Fruit fly (Drosophila melanogaster) whole organism, embryonic: ENCODE data around the gene PAN3.
A peak's percentile ranks its signal among the peaks of the same experiment; 100 is the strongest.

Source experiments
- Blimp-1 ChIP-seq: fragments of 200-800 bp; sonication (Bioruptor generic); optimal IDR thresholded peaks from 3 replicates; lab custom pipeline; 2018; ENCODE audit warnings: missing biosample characterization, missing genetic modification characterization, mild to moderate bottlenecking, moderate library complexity, missing genetic modification reagents
- CG10274 ChIP-seq: fragments of 200-800 bp; sonication (Bioruptor generic); optimal IDR thresholded peaks from 3 replicates; lab custom pipeline; 2017; ENCODE audit warnings: missing biosample characterization, mild to moderate bottlenecking, missing genetic modification characterization
- CG10543 ChIP-seq: fragments of 200-800 bp; sonication (Bioruptor generic); optimal IDR thresholded peaks from 3 replicates; lab custom pipeline; 2017; ENCODE audit warnings: missing biosample characterization, mild to moderate bottlenecking, missing genetic modification characterization, moderate library complexity
- CG11398 ChIP-seq: fragments of 200-800 bp; sonication (Bioruptor generic); optimal IDR thresholded peaks from 2 replicates; lab custom pipeline; 2016; ENCODE audit warnings: missing biosample characterization, missing genetic modification characterization
- CG11504 ChIP-seq: fragments of 200-800 bp; sonication (Bioruptor generic); optimal IDR thresholded peaks from 3 replicates; lab custom pipeline; 2019; ENCODE audit warnings: missing biosample characterization, mild to moderate bottlenecking, missing genetic modification characterization, moderate library complexity
- CG12071 ChIP-seq: fragments of 200-800 bp; sonication (Bioruptor generic); optimal IDR thresholded peaks from 3 replicates; lab custom pipeline; 2018; ENCODE audit warnings: missing biosample characterization, mild to moderate bottlenecking, missing genetic modification characterization
- CG1233 ChIP-seq: fragments of 200-800 bp; sonication (Bioruptor generic); optimal IDR thresholded peaks from 4 replicates; lab custom pipeline; 2018; ENCODE audit warnings: missing biosample characterization, mild to moderate bottlenecking, missing genetic modification characterization
- CG14710 ChIP-seq: fragments of 200-800 bp; sonication (Bioruptor generic); optimal IDR thresholded peaks from 3 replicates; lab custom pipeline; 2019; ENCODE audit warnings: missing biosample characterization, mild to moderate bottlenecking, missing genetic modification characterization, moderate library complexity
- CG1529 ChIP-seq: fragments of 200-800 bp; sonication (Bioruptor generic); optimal IDR thresholded peaks from 3 replicates; lab custom pipeline; 2018; ENCODE audit warnings: missing biosample characterization, missing genetic modification characterization
- CG15601 ChIP-seq: fragments of 200-800 bp; sonication (Bioruptor generic); optimal IDR thresholded peaks from 3 replicates; lab custom pipeline; 2019; ENCODE audit warnings: missing biosample characterization, mild to moderate bottlenecking, missing genetic modification characterization, moderate library complexity
- CG1603 ChIP-seq: fragments of 200-800 bp; sonication (Bioruptor generic); optimal IDR thresholded peaks from 2 replicates; lab custom pipeline; 2019; ENCODE audit warnings: missing biosample characterization, mild to moderate bottlenecking, missing genetic modification characterization, moderate library complexity
- CG17361 ChIP-seq: fragments of 200-800 bp; sonication (Bioruptor generic); IDR thresholded peaks from 3 replicates; pipeline ENCODE4 v1.3.6; 2022; ENCODE audit warnings: missing biosample characterization, missing genetic modification characterization
- CG17829 ChIP-seq: fragments of 200-800 bp; optimal IDR thresholded peaks from 2 replicates; lab custom pipeline; 2019; ENCODE audit warnings: missing biosample characterization, mild to moderate bottlenecking, missing genetic modification characterization, moderate library complexity
- CG18262 ChIP-seq: fragments of 200-800 bp; optimal IDR thresholded peaks from 3 replicates; lab custom pipeline; 2019; ENCODE audit warnings: missing biosample characterization, mild to moderate bottlenecking, missing genetic modification characterization, moderate library complexity
- CG2199 ChIP-seq: fragments of 200-800 bp; sonication (Bioruptor generic); IDR thresholded peaks from 3 replicates; pipeline ENCODE4 v1.3.6; 2022; ENCODE audit warnings: missing biosample characterization, missing genetic modification characterization
- CG2678 ChIP-seq: fragments of 200-800 bp; sonication (Bioruptor generic); optimal IDR thresholded peaks from 3 replicates; lab custom pipeline; 2019; ENCODE audit warnings: missing biosample characterization, mild to moderate bottlenecking, missing genetic modification characterization, moderate library complexity
- CG43689 ChIP-seq: fragments of 200-800 bp; sonication (Bioruptor generic); IDR thresholded peaks from 2 replicates; pipeline ENCODE4 v1.3.6; 2022; ENCODE audit warnings: missing biosample characterization, missing genetic modification characterization
- CG4707 ChIP-seq: fragments of 200-800 bp; sonication (Bioruptor generic); optimal IDR thresholded peaks from 2 replicates; lab custom pipeline; 2018; ENCODE audit warnings: missing biosample characterization, mild to moderate bottlenecking, missing genetic modification characterization, moderate library complexity
- CG7556 ChIP-seq: fragments of 200-800 bp; sonication (Bioruptor generic); optimal IDR thresholded peaks from 2 replicates; lab custom pipeline; 2017; ENCODE audit warnings: missing biosample characterization, mild to moderate bottlenecking, missing genetic modification characterization
- CG9437 ChIP-seq: fragments of 200-800 bp; sonication (Bioruptor generic); optimal IDR thresholded peaks from 2 replicates; lab custom pipeline; 2018; ENCODE audit warnings: missing biosample characterization, mild to moderate bottlenecking, missing genetic modification characterization
- CG9727 ChIP-seq: fragments of 200-800 bp; sonication (Bioruptor generic); optimal IDR thresholded peaks from 3 replicates; lab custom pipeline; 2017; ENCODE audit warnings: missing biosample characterization, mild to moderate bottlenecking, missing genetic modification characterization
- CG9932 ChIP-seq: fragments of 200-800 bp; sonication (Bioruptor generic); IDR thresholded peaks from 2 replicates; pipeline ENCODE4 v1.3.6; 2022; ENCODE audit warnings: missing biosample characterization, missing genetic modification characterization
- CoRest ChIP-seq: fragments of 200-800 bp; sonication (Bioruptor generic); optimal IDR thresholded peaks from 3 replicates; lab custom pipeline; 2018; ENCODE audit warnings: missing biosample characterization, mild to moderate bottlenecking, missing genetic modification characterization, moderate library complexity
- Deaf1 ChIP-seq: fragments of 200-800 bp; optimal IDR thresholded peaks from 3 replicates; lab custom pipeline; 2019; ENCODE audit warnings: missing biosample characterization, mild to moderate bottlenecking, missing genetic modification characterization, moderate library complexity
- H2.0 ChIP-seq: fragments of 200-800 bp; sonication (Bioruptor generic); IDR thresholded peaks from 2 replicates; pipeline ENCODE4 v1.3.6; 2022; ENCODE audit warnings: missing biosample characterization, missing genetic modification characterization
- Nf-YB ChIP-seq: fragments of 200-800 bp; sonication (Bioruptor generic); optimal IDR thresholded peaks from 3 replicates; lab custom pipeline; 2019; ENCODE audit warnings: missing biosample characterization, mild to moderate bottlenecking, missing genetic modification characterization, moderate library complexity
- Scr ChIP-seq: fragments of 200-800 bp; sonication (Bioruptor generic); IDR thresholded peaks from 2 replicates; pipeline ENCODE4 v1.3.6; 2022; ENCODE audit warnings: missing biosample characterization, missing genetic modification characterization; ENCODE audit not compliant: partially characterized antibody
- Sox100B ChIP-seq: fragments of 200-800 bp; sonication (Bioruptor generic); optimal IDR thresholded peaks from 3 replicates; lab custom pipeline; 2018; ENCODE audit warnings: missing biosample characterization, mild to moderate bottlenecking, missing genetic modification characterization
- TFAM ChIP-seq: fragments of 200-800 bp; sonication (Bioruptor generic); optimal IDR thresholded peaks from 2 replicates; lab custom pipeline; 2017; ENCODE audit warnings: missing biosample characterization, missing genetic modification characterization, inconsistent platforms
- ap ChIP-seq: fragments of 200-800 bp; sonication (Bioruptor generic); IDR thresholded peaks from 2 replicates; pipeline ENCODE4 v1.3.6; 2022; ENCODE audit warnings: missing biosample characterization, missing genetic modification characterization
- bab2 ChIP-seq: fragments of 200-800 bp; sonication (Bioruptor generic); optimal IDR thresholded peaks from 2 replicates; lab custom pipeline; 2016; ENCODE audit warnings: missing biosample characterization, missing genetic modification characterization
- chif ChIP-seq, 2 experiments: fragments of 200-800 bp; sonication (Bioruptor generic); optimal IDR thresholded peaks; 3 replicates each; lab custom pipeline; 2016; ENCODE audit warnings: missing biosample characterization in 2 of 2, missing genetic modification characterization in 2 of 2
- chn ChIP-seq: fragments of 200-800 bp; sonication (Bioruptor generic); optimal IDR thresholded peaks from 2 replicates; lab custom pipeline; 2016; ENCODE audit warnings: missing biosample characterization, missing genetic modification characterization
- crol ChIP-seq: fragments of 200-800 bp; sonication (Bioruptor generic); IDR thresholded peaks from 2 replicates; pipeline ENCODE4 v1.3.6; 2022; ENCODE audit warnings: missing biosample characterization, missing genetic modification characterization
- dpn ChIP-seq, 2 experiments: fragments of 200-800 bp; sonication (Bioruptor generic); optimal IDR thresholded peaks; 3 replicates each; lab custom pipeline; 2016; ENCODE audit warnings: missing biosample characterization in 2 of 2, missing genetic modification characterization in 2 of 2
- dysf ChIP-seq: fragments of 200-800 bp; sonication (Bioruptor generic); IDR thresholded peaks from 3 replicates; pipeline ENCODE4 v1.3.6; 2022; ENCODE audit warnings: missing biosample characterization, missing genetic modification characterization
- emc ChIP-seq: fragments of 200-800 bp; sonication (Bioruptor generic); optimal IDR thresholded peaks from 2 replicates; lab custom pipeline; 2016; ENCODE audit warnings: missing biosample characterization, missing genetic modification characterization
- ems ChIP-seq: fragments of 200-800 bp; sonication (Bioruptor generic); optimal IDR thresholded peaks from 3 replicates; lab custom pipeline; 2016; ENCODE audit warnings: missing biosample characterization, missing genetic modification characterization
- gcm ChIP-seq: fragments of 200-800 bp; sonication (Bioruptor generic); optimal IDR thresholded peaks from 2 replicates; lab custom pipeline; 2019; ENCODE audit warnings: missing biosample characterization, mild to moderate bottlenecking, missing genetic modification characterization, moderate library complexity
- grau ChIP-seq: fragments of 200-800 bp; optimal IDR thresholded peaks from 3 replicates; lab custom pipeline; 2019; ENCODE audit warnings: missing biosample characterization, mild to moderate bottlenecking, missing genetic modification characterization, moderate library complexity
- gsb-n ChIP-seq: fragments of 200-800 bp; sonication (Bioruptor generic); optimal IDR thresholded peaks from 3 replicates; lab custom pipeline; 2018; ENCODE audit warnings: missing biosample characterization, mild to moderate bottlenecking, missing genetic modification characterization
- kni ChIP-seq: fragments of 200-800 bp; sonication (Bioruptor generic); optimal IDR thresholded peaks from 3 replicates; lab custom pipeline; 2017; ENCODE audit warnings: mild to moderate bottlenecking, missing biosample characterization, missing genetic modification reagents, missing genetic modification characterization
- p53 ChIP-seq: fragments of 200-800 bp; sonication (Bioruptor generic); optimal IDR thresholded peaks from 2 replicates; lab custom pipeline; 2016; ENCODE audit warnings: missing biosample characterization, missing genetic modification characterization
- peb ChIP-seq: fragments of 200-800 bp; sonication (Bioruptor generic); IDR thresholded peaks from 2 replicates; pipeline ENCODE4 v1.3.6; 2022; ENCODE audit warnings: missing biosample characterization, missing genetic modification characterization
- pros ChIP-seq: fragments of 200-800 bp; sonication (Bioruptor generic); optimal IDR thresholded peaks from 3 replicates; lab custom pipeline; 2019; ENCODE audit warnings: missing biosample characterization, mild to moderate bottlenecking, missing genetic modification characterization, moderate library complexity
- ranshi ChIP-seq: fragments of 200-800 bp; sonication (Bioruptor generic); IDR thresholded peaks from 2 replicates; pipeline ENCODE4 v1.3.6; 2022; ENCODE audit warnings: missing biosample characterization, missing genetic modification characterization
- sens ChIP-seq: fragments of 200-800 bp; sonication (Bioruptor generic); peaks from one replicate; lab custom pipeline; 2016; ENCODE audit warnings: missing biosample characterization, missing genetic modification characterization
- slp2 ChIP-seq: fragments of 200-800 bp; sonication (Bioruptor generic); optimal IDR thresholded peaks from 2 replicates; lab custom pipeline; 2016; ENCODE audit warnings: missing biosample characterization, missing genetic modification characterization
- vvl ChIP-seq: fragments of 200-800 bp; sonication (Bioruptor generic); IDR thresholded peaks from 2 replicates; pipeline ENCODE4 v1.3.6; 2022; ENCODE audit warnings: missing biosample characterization, missing genetic modification characterization

PAN3 gene

DNA sequence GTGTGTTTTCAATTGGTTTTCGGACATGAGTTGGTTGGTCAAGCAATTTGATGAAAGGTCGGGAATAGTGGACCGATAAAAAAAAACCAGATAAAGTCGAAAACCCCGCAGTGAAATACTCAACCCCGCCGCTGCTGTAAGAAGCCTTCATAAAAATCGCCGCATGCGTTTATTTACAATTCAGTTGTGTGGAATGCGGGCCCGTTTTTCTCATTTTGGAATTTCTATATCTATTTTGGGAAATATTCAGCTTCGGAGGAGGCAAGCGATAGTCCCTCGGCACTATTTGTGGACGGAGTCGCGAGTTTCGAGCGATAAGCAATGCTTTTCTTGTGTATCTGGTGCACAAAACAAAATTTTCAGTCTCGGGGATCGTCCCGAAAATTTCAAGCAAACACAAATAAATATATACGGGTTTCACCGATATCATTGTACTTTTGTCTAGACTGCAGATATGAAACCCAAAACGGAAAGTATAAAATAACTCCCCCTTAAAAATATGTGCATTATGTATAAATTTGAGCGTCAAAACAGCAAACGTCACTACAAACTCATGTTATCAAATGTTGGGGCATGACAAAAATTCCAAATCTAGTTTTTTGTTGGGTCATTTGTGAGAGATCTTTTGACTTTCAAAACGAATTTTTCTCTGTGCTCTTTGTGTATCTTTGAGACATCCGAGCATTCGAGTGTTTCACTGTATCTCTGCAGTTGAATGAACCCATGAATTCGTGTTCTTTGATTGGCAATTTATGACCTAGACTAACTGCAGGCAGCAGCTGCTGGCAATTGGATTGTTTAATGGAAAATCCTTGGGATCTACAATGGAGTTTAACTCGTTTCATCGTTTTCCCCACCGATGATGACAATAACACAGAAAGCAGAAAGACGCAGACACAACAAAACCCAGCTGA lies 11.7 kb upstream of the PAN3 start (continued):
- TF ChIP-seq CG2678 (tag; lab: Kevin White, UChicago) (peak; percentile 54), CG43689 (no peak), CG9437 (peak; percentile 21), CG1529 (GFP tag; lab: Kevin White, UChicago) (peak; percentile 46), pros (GFP tag; lab: Kevin White, UChicago) (peak; percentile 44), Blimp-1 (peak; percentile 37), CG15601 (tag; lab: Kevin White, UChicago) (peak; percentile 11), CG9932 (no peak), H2.0 (GFP tag; lab: Robert Waterston, UW) (no peak), Scr (GFP tag; lab: Robert Waterston, UW) (no peak), CG11504 (tag; lab: Kevin White, UChicago) (peak; percentile 42), CG7556 (GFP tag; lab: Kevin White, UChicago) (peak; percentile 49), p53 (GFP tag; lab: Kevin White, UChicago) (no peak), chif (GFP tag; optimal IDR thresholded peaks at IDR 0.05; lab: Kevin White, UChicago) (peak in 1 of 2 experiments; percentile 23), CG1233 (GFP tag; lab: Kevin White, UChicago) (peak; percentile 13), slp2 (GFP tag; lab: Kevin White, UChicago) (peak; percentile 9), CG18262 (peak; percentile 75), chn (no peak), gsb-n (tag; lab: Kevin White, UChicago) (peak; percentile 47), CG2199 (peak; percentile 97), CG17829 (tag; lab: Kevin White, UChicago) (peak; percentile 45), ems (peak; percentile 18), sens (GFP tag; lab: Kevin White, UChicago) (peak; percentile 87), CG10274 (GFP tag; lab: Kevin White, UChicago) (no peak), peb (GFP tag; lab: Robert Waterston, UW) (no peak), CG4707 (GFP tag; lab: Kevin White, UChicago) (no peak), crol (GFP tag; lab: Robert Waterston, UW) (peak; percentile 51), TFAM (GFP tag; lab: Kevin White, UChicago) (no peak), CG11398 (GFP tag; lab: Kevin White, UChicago) (no peak), Deaf1 (tag; lab: Kevin White, UChicago) (peak; percentile 39), kni (peak; percentile 27), CG9727 (GFP tag; lab: Kevin White, UChicago) (peak; percentile 24), CoRest (peak; percentile 59), Sox100B (GFP tag; lab: Kevin White, UChicago) (peak; percentile 62), vvl (0 out of 2 replicates have a peak, but pooled peaks have one; percentile 9), Nf-YB (GFP tag; lab: Kevin White, UChicago) (peak; percentile 33), gcm (GFP tag; lab: Kevin White, UChicago) (peak; percentile 81), CG1603 (tag; lab: Kevin White, UChicago) (peak; percentile 1), dpn (GFP tag; optimal IDR thresholded peaks at IDR 0.05; lab: Kevin White, UChicago) (no peak), CG12071 (GFP tag; lab: Kevin White, UChicago) (no peak), bab2 (GFP tag; lab: Kevin White, UChicago) (peak; percentile 42), CG10543 (GFP tag; lab: Kevin White, UChicago) (peak; percentile 20), dysf (GFP tag; lab: Robert Waterston, UW) (peak; percentile 35; the same call in 1 of the 3 replicates), ranshi (GFP tag; lab: Robert Waterston, UW) (no peak), grau (tag; lab: Kevin White, UChicago) (peak; percentile 79), CG17361 (GFP tag; lab: Robert Waterston, UW) (peak; percentile 70; the same call in 2 of the 3 replicates), ap (no peak), emc (no peak), CG14710 (tag; lab: Kevin White, UChicago) (peak; percentile 30)
